Worm (Caenorhabditis elegans): Measurements from ENCODE around the gene acr-16.
"Not testable (repeated sequence)": the region's sequence is repeated elsewhere in the genome, so short reads cannot be mapped to it uniquely, and the experiment has no call there.

Gene acr-16

DNA sequence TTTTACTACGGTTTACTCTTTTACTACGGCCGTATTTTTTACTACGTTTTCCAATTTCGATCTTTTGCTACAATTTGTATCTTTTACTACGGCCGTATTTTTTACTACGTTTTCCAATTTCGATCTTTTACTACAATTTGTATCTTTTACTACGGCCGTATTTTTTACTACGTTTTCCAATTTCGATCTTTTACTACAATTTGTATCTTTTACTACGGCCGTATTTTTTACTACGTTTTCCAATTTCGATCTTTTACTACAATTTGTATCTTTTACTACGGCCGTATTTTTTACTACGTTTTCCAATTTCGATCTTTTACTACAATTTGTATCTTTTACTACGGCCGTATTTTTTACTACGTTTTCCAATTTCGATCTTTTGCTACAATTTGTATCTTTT lies 13.7 kb downstream of the acr-16 start, which contains the start of gene F25G6.1:
F25G6.1 (plus strand) TSS at position 301 of the 400 bp plus-strand sequence.
- TF ChIP-seq ceh-48, lim-6, madf-2 (tag; optimal IDR thresholded peaks at IDR 0.05): not testable (repeated sequence)

DNA sequence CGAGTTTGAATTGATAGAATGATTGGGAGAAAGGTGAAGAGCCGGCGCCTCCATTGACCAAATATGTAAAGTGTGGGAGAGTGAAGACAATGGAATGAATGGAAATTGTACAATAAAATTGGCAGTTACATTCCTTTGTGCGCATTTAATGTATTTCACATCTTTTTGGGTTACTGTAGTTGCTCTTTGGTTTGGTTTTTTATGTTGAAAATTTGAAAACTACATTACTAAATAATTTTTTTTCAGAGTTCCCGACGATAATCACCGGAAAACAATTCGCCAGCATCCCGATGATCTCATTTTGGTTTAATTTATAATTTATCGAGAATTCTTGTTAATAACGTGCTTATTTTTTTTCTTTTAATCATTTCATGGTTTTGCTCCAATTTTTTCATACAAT lies 19.9 kb downstream of the acr-16 start, which contains the start of gene C10B5.1:
C10B5.1 (plus strand) TSS at position 301 of the 400 bp plus-strand sequence.
- TF ChIP-seq ahr-1 (tag; optimal IDR thresholded peaks at IDR 0.05): no peak
- TF ChIP-seq unc-55 (GFP tag; optimal IDR thresholded peaks at IDR 0.05): no peak
- TF ChIP-seq npax-4 (tag; optimal IDR thresholded peaks at IDR 0.05): no peak
- TF ChIP-seq eyg-1 (tag; optimal IDR thresholded peaks at IDR 0.05): no peak
- no peak for TF ChIP-seq T23F11.4 (GFP tag; optimal IDR thresholded peaks at IDR 0.05)
- TF ChIP-seq ceh-34 (tag; optimal IDR thresholded peaks at IDR 0.05): no peak
- no peak for TF ChIP-seq dve-1 (tag; optimal IDR thresholded peaks at IDR 0.05)

DNA sequence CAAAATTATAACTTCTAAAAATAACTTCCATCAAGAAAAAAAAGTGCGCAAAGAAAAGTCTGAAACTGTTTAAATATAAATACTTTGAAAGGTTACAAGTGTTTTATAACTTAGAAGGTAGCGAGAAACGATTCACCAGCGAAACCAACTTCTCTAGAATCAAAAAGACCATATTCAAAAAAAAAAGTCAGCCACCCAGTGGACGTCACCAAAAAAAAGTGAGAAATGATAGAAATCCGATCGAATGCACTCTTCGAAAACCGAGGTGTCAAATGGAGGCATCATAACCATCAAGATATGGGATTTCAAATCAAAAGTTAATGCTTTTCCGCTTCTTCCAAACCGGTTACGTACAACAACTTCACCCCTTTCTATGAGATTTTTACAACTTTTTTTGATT lies 25.5 kb downstream of the acr-16 start:
- TF ChIP-seq T23F11.4 (GFP tag; optimal IDR thresholded peaks at IDR 0.05) (no peak), pax-1 (tag; optimal IDR thresholded peaks at IDR 0.05) (no peak), dve-1 (tag; optimal IDR thresholded peaks at IDR 0.05) (no peak), eyg-1 (tag; optimal IDR thresholded peaks at IDR 0.05) (no peak), fkh-10 (GFP tag; optimal IDR thresholded peaks at IDR 0.05) (no peak), ceh-6 (GFP tag; optimal IDR thresholded peaks at IDR 0.05) (no peak), rnt-1 (tag; optimal IDR thresholded peaks at IDR 0.05) (no peak), sox-2 (GFP tag; IDR thresholded peaks at IDR 0.05) (no peak), unc-86 (tag; optimal IDR thresholded peaks at IDR 0.05) (no peak)

ce11 chrV:8586920-8587319 lies 25.9 kb downstream of the acr-16 start:
- TF ChIP-seq che-1 (tag; optimal IDR thresholded peaks at IDR 0.05): no peak
- TF ChIP-seq hlh-8 (tag; optimal IDR thresholded peaks at IDR 0.05): no peak
- TF ChIP-seq ceh-34 (tag; optimal IDR thresholded peaks at IDR 0.05): no peak
- TF ChIP-seq npax-4 (tag; optimal IDR thresholded peaks at IDR 0.05): no peak
- peak; percentile 19 for TF ChIP-seq elt-2 (tag; optimal IDR thresholded peaks at IDR 0.05)
- TF ChIP-seq ama-1 (optimal IDR thresholded peaks at IDR 0.05): no peak

- TF ChIP-seq pros-1 (tag; optimal IDR thresholded peaks at IDR 0.05) (no peak), nhr-232 (tag; optimal IDR thresholded peaks at IDR 0.05) (no peak), che-1 (tag; optimal IDR thresholded peaks at IDR 0.05) (no peak), tbx-2 (tag; optimal IDR thresholded peaks at IDR 0.05) (no peak), zip-5 (tag; optimal IDR thresholded peaks at IDR 0.05) (no peak), pqm-1 (tag; optimal IDR thresholded peaks at IDR 0.05) (no peak), unc-3 (GFP tag; conservative IDR thresholded peaks at IDR 0.05) (no peak), unc-3 (tag; optimal IDR thresholded peaks at IDR 0.05) (no peak), pha-4 (tag; optimal IDR thresholded peaks at IDR 0.05) (no peak), ceh-24 (tag; optimal IDR thresholded peaks at IDR 0.05) (no peak), pat-9 (tag; optimal IDR thresholded peaks at IDR 0.05) (no peak), eyg-1 (tag; optimal IDR thresholded peaks at IDR 0.05) (no peak), tbx-7 (tag; optimal IDR thresholded peaks at IDR 0.05) (no peak), ets-4 (tag; optimal IDR thresholded peaks at IDR 0.05) (no peak), sox-4 (tag; optimal IDR thresholded peaks at IDR 0.05) (no peak), fkh-6 (tag; optimal IDR thresholded peaks at IDR 0.05) (no peak), fkh-10 (GFP tag; optimal IDR thresholded peaks at IDR 0.05) (no peak), T23F11.4 (GFP tag; optimal IDR thresholded peaks at IDR 0.05) (no peak)
Observed at ce11 chrV:8588079-8588478, 27.1 kb downstream of the acr-16 start, which contains the start of gene C10B5.3. Gene C10B5.3, minus strand, starts transcription at chrV:8588179.

Data from whole organism, late embryonic.